Worm (Caenorhabditis elegans): ENCODE data around the gene pld-1.

pld-1 gene

ce11 chrII:5061794-5062368, 29.6 kb downstream of the pld-1 start, which contains the start of gene smc-5 (continued):
- TF ChIP-seq fax-1 (tag; optimal IDR thresholded peaks at IDR 0.05): peak; percentile 58
- TF ChIP-seq F13H6.1 (tag; optimal IDR thresholded peaks at IDR 0.05): peak; percentile 36
- no peak for TF ChIP-seq sdc-2 (tag; optimal IDR thresholded peaks at IDR 0.05)
- TF ChIP-seq pat-9 (tag; optimal IDR thresholded peaks at IDR 0.05): no peak
- peak; percentile 73 for TF ChIP-seq tbx-2 (tag; optimal IDR thresholded peaks at IDR 0.05)
- TF ChIP-seq nhr-11 (tag; optimal IDR thresholded peaks at IDR 0.05): no peak
- TF ChIP-seq ceh-9 (tag; optimal IDR thresholded peaks at IDR 0.05): no peak
- no peak for TF ChIP-seq dmd-4 (tag; optimal IDR thresholded peaks at IDR 0.05; ENCODE audit: borderline replicate concordance)
- no peak for TF ChIP-seq syd-9 (tag; optimal IDR thresholded peaks at IDR 0.05)
- no peak for TF ChIP-seq ceh-48 (tag; optimal IDR thresholded peaks at IDR 0.05)
- peak; percentile 52 for TF ChIP-seq ceh-14 (tag; optimal IDR thresholded peaks at IDR 0.05)
- TF ChIP-seq fkh-10 (GFP tag; optimal IDR thresholded peaks at IDR 0.05): no peak
- no peak for TF ChIP-seq ahr-1 (tag; optimal IDR thresholded peaks at IDR 0.05)
- TF ChIP-seq npax-4 (tag; optimal IDR thresholded peaks at IDR 0.05): no peak
- no peak for TF ChIP-seq hlh-15 (tag; optimal IDR thresholded peaks at IDR 0.05)
- no peak for TF ChIP-seq unc-3 (GFP tag; conservative IDR thresholded peaks at IDR 0.05)
- TF ChIP-seq unc-3 (tag; optimal IDR thresholded peaks at IDR 0.05): no peak
- TF ChIP-seq ceh-2 (tag; optimal IDR thresholded peaks at IDR 0.05): peak; percentile 69
- no peak for TF ChIP-seq ama-1 (optimal IDR thresholded peaks at IDR 0.05)
- TF ChIP-seq sox-4 (tag; optimal IDR thresholded peaks at IDR 0.05): no peak
- TF ChIP-seq fkh-6 (tag; optimal IDR thresholded peaks at IDR 0.05): no peak
- TF ChIP-seq pag-3 (tag; optimal IDR thresholded peaks at IDR 0.05; ENCODE audit: borderline replicate concordance): no peak
- TF ChIP-seq tbx-7 (tag; optimal IDR thresholded peaks at IDR 0.05): peak; percentile 43
- TF ChIP-seq ztf-16 (tag; optimal IDR thresholded peaks at IDR 0.05): peak; percentile 14
- TF ChIP-seq ceh-22 (tag; optimal IDR thresholded peaks at IDR 0.05): no peak
- TF ChIP-seq ceh-45 (GFP tag; IDR thresholded peaks at IDR 0.05): no peak
- TF ChIP-seq elt-2 (tag; optimal IDR thresholded peaks at IDR 0.05): no peak

DNA sequence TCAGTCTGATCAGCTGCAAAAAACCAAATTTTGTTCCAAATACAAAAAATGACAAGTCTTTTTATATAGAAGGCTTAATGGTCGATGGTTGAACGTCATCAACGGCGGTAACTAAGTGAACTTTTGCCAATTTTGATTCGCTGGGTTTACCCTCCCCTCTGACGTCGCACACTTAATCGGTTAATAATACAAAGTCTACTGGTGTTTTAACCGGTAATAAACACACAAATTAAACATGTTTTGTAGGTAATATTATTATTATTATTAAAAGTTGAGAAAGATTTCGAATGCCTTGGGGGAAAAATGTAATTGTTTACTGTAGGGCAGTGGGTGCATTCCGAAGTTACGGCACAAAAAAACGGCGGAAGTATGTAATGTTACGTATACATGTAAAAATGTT, 30.8 kb downstream of the pld-1 start, which contains the start of gene pho-12:
Gene pho-12, minus strand, starts transcription at position 101 of the 400 bp plus-strand sequence.
- no peak for TF ChIP-seq sdc-2 (tag; optimal IDR thresholded peaks at IDR 0.05)
- TF ChIP-seq tbx-7 (tag; optimal IDR thresholded peaks at IDR 0.05): no peak

DNA sequence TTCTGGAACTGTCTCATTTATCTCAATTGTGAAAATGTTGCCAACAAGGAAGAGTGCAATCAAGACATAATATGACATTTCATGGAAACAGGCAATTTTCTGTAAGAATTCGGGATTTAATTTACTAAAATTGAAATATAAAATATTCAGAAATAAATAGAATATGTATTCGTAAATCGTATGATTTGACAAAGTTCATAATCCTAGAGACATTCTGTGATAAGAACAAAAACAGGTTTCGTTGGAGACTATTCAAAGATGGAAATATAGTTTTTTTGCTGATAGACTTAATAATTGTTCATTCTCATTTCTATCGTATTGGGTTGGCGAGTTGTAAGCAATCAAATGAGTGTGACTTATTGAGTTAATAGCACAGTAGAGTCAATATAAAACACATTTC, 33.5 kb downstream of the pld-1 start, which contains the start of gene C27A2.12:
Gene C27A2.12, minus strand, starts transcription at position 101 of the 400 bp plus-strand sequence.
- TF ChIP-seq hlh-6 (tag; optimal IDR thresholded peaks at IDR 0.05) (no peak), pat-9 (tag; optimal IDR thresholded peaks at IDR 0.05) (no peak), ets-4 (tag; optimal IDR thresholded peaks at IDR 0.05) (no peak), nhr-11 (tag; optimal IDR thresholded peaks at IDR 0.05) (no peak), tbx-7 (tag; optimal IDR thresholded peaks at IDR 0.05) (no peak), pax-1 (tag; optimal IDR thresholded peaks at IDR 0.05) (no peak), ceh-24 (tag; optimal IDR thresholded peaks at IDR 0.05) (no peak)

DNA sequence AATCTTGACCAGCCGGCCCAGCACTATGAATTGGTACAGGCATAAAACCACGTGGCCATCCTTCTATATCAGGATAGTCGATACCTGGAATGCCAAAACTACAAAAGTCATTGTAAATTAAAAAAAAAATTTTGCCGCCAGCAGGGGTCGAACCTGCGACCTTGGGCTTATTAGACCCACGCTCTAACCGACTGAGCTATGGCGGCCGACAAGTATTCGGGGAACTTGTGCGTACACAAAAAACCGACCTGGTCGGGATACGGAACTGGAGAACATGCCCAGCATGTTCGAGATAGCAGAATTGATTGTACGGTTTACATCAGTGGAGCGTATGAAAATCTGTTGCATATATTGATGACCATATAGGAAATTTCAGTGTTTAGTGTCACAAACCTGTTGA, 34.2 kb downstream of the pld-1 start:
- TF ChIP-seq fax-1 (tag; optimal IDR thresholded peaks at IDR 0.05) (peak; percentile 3), pha-4 (tag; optimal IDR thresholded peaks at IDR 0.05) (no peak), unc-42 (tag; optimal IDR thresholded peaks at IDR 0.05) (no peak), eyg-1 (tag; optimal IDR thresholded peaks at IDR 0.05) (no peak), ztf-16 (tag; optimal IDR thresholded peaks at IDR 0.05) (peak; percentile 44), che-1 (tag; optimal IDR thresholded peaks at IDR 0.05) (peak; percentile 46), sox-4 (tag; optimal IDR thresholded peaks at IDR 0.05) (peak; percentile 9), elt-2 (tag; optimal IDR thresholded peaks at IDR 0.05) (peak; percentile 96), F13H6.1 (tag; optimal IDR thresholded peaks at IDR 0.05) (no peak), ttx-3 (tag; optimal IDR thresholded peaks at IDR 0.05) (peak; percentile 12), hlh-6 (tag; optimal IDR thresholded peaks at IDR 0.05) (peak; percentile 33), nhr-232 (tag; optimal IDR thresholded peaks at IDR 0.05) (peak; percentile 35), hlh-13 (GFP tag; optimal IDR thresholded peaks at IDR 0.05) (no peak), elt-4 (tag; optimal IDR thresholded peaks at IDR 0.05) (no peak), pqm-1 (tag; optimal IDR thresholded peaks at IDR 0.05) (no peak), odd-2 (tag; optimal IDR thresholded peaks at IDR 0.05) (no peak)
